Fruit fly (Drosophila melanogaster) whole organism, embryonic: ENCODE results near the gene Tao.

Experiments used
- CG12219 ChIP-seq: fragments of 200-800 bp; sonication (Bioruptor generic); optimal IDR thresholded peaks from 3 replicates; lab custom pipeline; 2018; ENCODE audit warnings: missing biosample characterization, mild to moderate bottlenecking, missing genetic modification characterization
- Opbp ChIP-seq: fragments of 200-800 bp; sonication (Bioruptor generic); IDR thresholded peaks from 3 replicates; pipeline ENCODE4 v1.3.6; 2022; ENCODE audit warnings: missing biosample characterization, missing genetic modification characterization; ENCODE audit not compliant: partially characterized antibody
- danr ChIP-seq: fragments of 200-800 bp; sonication (Bioruptor generic); IDR thresholded peaks from 2 replicates; pipeline ENCODE4 v1.3.6; 2022; ENCODE audit warnings: missing biosample characterization, missing genetic modification characterization
- dmrt11E ChIP-seq: fragments of 200-800 bp; sonication (Bioruptor generic); optimal IDR thresholded peaks from 3 replicates; lab custom pipeline; 2018; ENCODE audit warnings: missing biosample characterization, mild to moderate bottlenecking, missing genetic modification characterization, moderate library complexity
- gro ChIP-seq: fragments of 200-800 bp; sonication (Bioruptor generic); optimal IDR thresholded peaks from 2 replicates; lab custom pipeline; 2016; ENCODE audit warnings: missing biosample characterization, missing genetic modification characterization
- mam ChIP-seq: fragments of 200-800 bp; sonication (Bioruptor generic); optimal IDR thresholded peaks from 3 replicates; lab custom pipeline; 2016; ENCODE audit warnings: missing biosample characterization, missing genetic modification characterization
- nom ChIP-seq: fragments of 200-800 bp; sonication (Bioruptor generic); optimal IDR thresholded peaks from 2 replicates; lab custom pipeline; 2017; ENCODE audit warnings: missing biosample characterization, missing genetic modification characterization, mild to moderate bottlenecking, moderate library complexity, missing genetic modification reagents
- tll ChIP-seq, 2 experiments: fragments of 200-800 bp in 1 of 2; fragments of >200 bp in 1 of 2; sonication (Bioruptor generic) in 1 of 2; optimal IDR thresholded peaks; 2 replicates each; lab custom pipeline; 2017 to 2019; ENCODE audit warnings: missing biosample characterization in 2 of 2, missing genetic modification characterization in 2 of 2, mild to moderate bottlenecking in 1 of 2, moderate library complexity in 1 of 2

dm6 chrX:19590070-19590469, 10.5 kb upstream of the Tao start, which contains the start of gene CG14219:
- no peak for TF ChIP-seq CG12219 (GFP tag; lab: Kevin White, UChicago)
- no peak for TF ChIP-seq nom (GFP tag; lab: Kevin White, UChicago)
- no peak for TF ChIP-seq dmrt11E (tag; lab: Kevin White, UChicago)
- TF ChIP-seq mam, result no peak
- TF ChIP-seq tll (GFP tag; optimal IDR thresholded peaks at IDR 0.05; lab: Kevin White, UChicago), result no peak
- no peak for TF ChIP-seq danr (GFP tag; lab: Robert Waterston, UW)
- no peak for TF ChIP-seq gro (GFP tag; lab: Kevin White, UChicago)
- TF ChIP-seq Opbp, result no peak
